Worm (Caenorhabditis elegans): Measurements from ENCODE around the gene cdk-1.

- TF ChIP-seq sea-2 (GFP tag; optimal IDR thresholded peaks at IDR 0.05) = no peak
- TF ChIP-seq tbx-2 (tag; optimal IDR thresholded peaks at IDR 0.05) = peak; percentile 45
- peak; percentile 43 for TF ChIP-seq aly-2 (tag; optimal IDR thresholded peaks at IDR 0.05)
- peak; percentile 75 for TF ChIP-seq elt-2 (tag; optimal IDR thresholded peaks at IDR 0.05)
- no peak for TF ChIP-seq eor-1 (tag; optimal IDR thresholded peaks at IDR 0.05)
- TF ChIP-seq ztf-4 (tag; optimal IDR thresholded peaks at IDR 0.05) = no peak
- TF ChIP-seq fkh-10 (GFP tag; optimal IDR thresholded peaks at IDR 0.05) = no peak
- TF ChIP-seq elt-3 (tag; optimal IDR thresholded peaks at IDR 0.05) = no peak
- TF ChIP-seq ztf-11 (tag; optimal IDR thresholded peaks at IDR 0.05) = no peak
- TF ChIP-seq unc-62 (GFP tag; optimal IDR thresholded peaks at IDR 0.05) = no peak
- no peak for TF ChIP-seq ceh-9 (tag; optimal IDR thresholded peaks at IDR 0.05)
Measured at ce11 chrIII:9717243-9717642, 30.0 kb upstream of the cdk-1 start.
